Worm (Caenorhabditis elegans): Measurements from ENCODE around the gene C31C9.9.
"Not testable (repeated sequence)": the region's sequence is repeated elsewhere in the genome, so short reads cannot be mapped to it uniquely, and the experiment has no call there.

ce11 chrII:13654723-13655122 lies at the start of gene C31C9.9:
- not testable (repeated sequence) for TF ChIP-seq tbx-37 (GFP tag; conservative IDR thresholded peaks at IDR 0.05); flt-1 (GFP tag; IDR thresholded peaks at IDR 0.05); scrt-1 (GFP tag; IDR thresholded peaks at IDR 0.05); hmbx-1 (tag; optimal IDR thresholded peaks at IDR 0.05); ama-1 (optimal IDR thresholded peaks at IDR 0.05); hnd-1 (tag; optimal IDR thresholded peaks at IDR 0.05); hmg-4 (GFP tag; optimal IDR thresholded peaks at IDR 0.05); sea-1 (GFP tag; conservative IDR thresholded peaks at IDR 0.05)
